Worm (Caenorhabditis elegans): ENCODE measurements around the gene ins-32.

ins-32 gene

ce11 chrII:3793336-3793735, 9.8 kb downstream of the ins-32 start, which contains the start of gene fbxb-99:
Gene fbxb-99, minus strand, starts transcription at chrII:3793436.
- TF ChIP-seq ztf-23 (GFP tag; IDR thresholded peaks at IDR 0.05): no peak
- no peak for TF ChIP-seq klf-2 (GFP tag; conservative IDR thresholded peaks at IDR 0.05)
- no peak for TF ChIP-seq T22C8.4 (GFP tag; IDR thresholded peaks at IDR 0.05)
- no peak for TF ChIP-seq med-1 (GFP tag; optimal IDR thresholded peaks at IDR 0.05; ENCODE audit: insufficient read depth)
- no peak for TF ChIP-seq tab-1 (GFP tag; IDR thresholded peaks at IDR 0.05)
- no peak for TF ChIP-seq ref-1 (GFP tag; conservative IDR thresholded peaks at IDR 0.05)
- no peak for TF ChIP-seq ztf-29 (GFP tag; IDR thresholded peaks at IDR 0.05)
- TF ChIP-seq flt-1 (GFP tag; IDR thresholded peaks at IDR 0.05): no peak
- no peak for TF ChIP-seq cog-1 (tag; optimal IDR thresholded peaks at IDR 0.05)

ce11 chrII:3788356-3788962, 14.7 kb downstream of the ins-32 start:
- TF ChIP-seq klf-2 (GFP tag; conservative IDR thresholded peaks at IDR 0.05) (no peak), cog-1 (tag; optimal IDR thresholded peaks at IDR 0.05) (no peak), flt-1 (GFP tag; IDR thresholded peaks at IDR 0.05) (no peak), tab-1 (GFP tag; IDR thresholded peaks at IDR 0.05) (no peak), ztf-23 (GFP tag; IDR thresholded peaks at IDR 0.05) (no peak), T22C8.4 (GFP tag; IDR thresholded peaks at IDR 0.05) (no peak), ztf-29 (GFP tag; IDR thresholded peaks at IDR 0.05) (no peak), med-1 (GFP tag; optimal IDR thresholded peaks at IDR 0.05; ENCODE audit: insufficient read depth) (no peak), ref-1 (GFP tag; conservative IDR thresholded peaks at IDR 0.05) (no peak)

DNA sequence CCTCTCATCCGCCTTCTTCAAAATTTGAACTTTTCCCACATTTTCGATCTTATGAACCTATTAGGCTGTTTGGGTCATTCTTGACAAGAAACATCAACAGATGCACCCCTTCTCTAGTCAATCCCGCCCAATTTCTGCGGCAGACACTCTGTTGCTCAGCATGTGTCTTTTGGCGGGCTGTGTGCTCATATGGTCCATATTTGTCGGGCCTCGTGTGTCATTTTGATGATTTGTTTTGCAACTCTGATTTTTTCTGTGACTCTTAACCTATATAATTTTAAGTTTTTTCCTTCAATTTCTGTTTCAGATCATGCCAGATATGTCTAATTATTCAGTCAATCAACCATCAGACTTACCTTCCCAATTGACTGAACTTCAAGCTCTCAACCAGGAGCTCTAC, 16.0 kb downstream of the ins-32 start, which contains the start of gene T24E12.13:
T24E12.13 (plus strand) TSS at position 301 of the 400 bp plus-strand sequence.
- TF ChIP-seq ztf-23 (GFP tag; IDR thresholded peaks at IDR 0.05) (no peak), cog-1 (tag; optimal IDR thresholded peaks at IDR 0.05) (no peak), tab-1 (GFP tag; IDR thresholded peaks at IDR 0.05) (no peak), klf-2 (GFP tag; conservative IDR thresholded peaks at IDR 0.05) (no peak), ztf-29 (GFP tag; IDR thresholded peaks at IDR 0.05) (no peak)

DNA sequence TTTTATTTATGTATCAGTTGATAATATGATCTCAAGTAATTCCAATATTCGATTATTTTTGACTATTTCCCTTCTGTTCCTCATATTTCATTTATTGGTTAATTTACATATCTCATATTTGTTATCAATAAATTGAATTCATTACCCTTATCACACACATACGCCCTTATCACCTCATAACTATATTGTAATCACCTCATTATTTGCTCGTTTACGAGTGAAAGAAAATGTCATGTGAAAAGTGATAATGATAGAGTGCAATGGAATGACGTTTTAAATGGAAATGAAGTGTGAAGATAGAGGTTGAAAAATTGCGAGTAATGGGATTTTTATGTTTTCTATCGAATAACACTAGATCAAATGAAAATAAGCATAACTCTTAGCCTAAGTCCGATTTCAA, 16.6 kb downstream of the ins-32 start:
- TF ChIP-seq med-1 (GFP tag; optimal IDR thresholded peaks at IDR 0.05; ENCODE audit: insufficient read depth) (no peak), ref-1 (GFP tag; conservative IDR thresholded peaks at IDR 0.05) (no peak), tab-1 (GFP tag; IDR thresholded peaks at IDR 0.05) (no peak), klf-2 (GFP tag; conservative IDR thresholded peaks at IDR 0.05) (no peak), T22C8.4 (GFP tag; IDR thresholded peaks at IDR 0.05) (no peak), ztf-23 (GFP tag; IDR thresholded peaks at IDR 0.05) (no peak), flt-1 (GFP tag; IDR thresholded peaks at IDR 0.05) (no peak), cog-1 (tag; optimal IDR thresholded peaks at IDR 0.05) (no peak), ztf-29 (GFP tag; IDR thresholded peaks at IDR 0.05) (no peak)

DNA sequence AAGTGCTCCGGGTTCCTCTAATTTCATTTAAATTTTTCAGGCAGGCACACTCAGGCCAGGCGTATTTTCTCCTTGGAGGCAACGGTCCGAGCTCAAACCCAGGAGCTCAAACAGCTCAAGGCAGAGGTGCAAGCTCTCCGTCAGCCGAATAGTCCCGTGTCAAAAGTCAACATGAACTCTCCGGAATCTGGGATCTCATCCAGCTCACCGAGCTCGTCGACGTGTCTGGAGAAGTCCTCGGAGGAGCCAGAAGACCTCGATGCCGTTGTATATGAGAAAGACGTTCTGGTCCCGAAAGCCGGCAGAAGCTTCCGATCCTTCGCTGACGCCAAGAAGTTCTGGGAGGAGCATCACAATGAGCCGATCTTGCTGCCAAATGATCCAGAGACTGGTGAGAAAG, 17.4 kb downstream of the ins-32 start:
- TF ChIP-seq med-1 (GFP tag; optimal IDR thresholded peaks at IDR 0.05; ENCODE audit: insufficient read depth): no peak
- no peak for TF ChIP-seq tab-1 (GFP tag; IDR thresholded peaks at IDR 0.05)
- no peak for TF ChIP-seq klf-2 (GFP tag; conservative IDR thresholded peaks at IDR 0.05)
- no peak for TF ChIP-seq ref-1 (GFP tag; conservative IDR thresholded peaks at IDR 0.05)

- no peak for TF ChIP-seq med-1 (GFP tag; optimal IDR thresholded peaks at IDR 0.05; ENCODE audit: insufficient read depth)
- TF ChIP-seq ztf-29 (GFP tag; IDR thresholded peaks at IDR 0.05): no peak
- no peak for TF ChIP-seq cog-1 (tag; optimal IDR thresholded peaks at IDR 0.05)
- no peak for TF ChIP-seq flt-1 (GFP tag; IDR thresholded peaks at IDR 0.05)
- no peak for TF ChIP-seq klf-2 (GFP tag; conservative IDR thresholded peaks at IDR 0.05)
- TF ChIP-seq tab-1 (GFP tag; IDR thresholded peaks at IDR 0.05): no peak
- no peak for TF ChIP-seq T22C8.4 (GFP tag; IDR thresholded peaks at IDR 0.05)
- no peak for TF ChIP-seq ref-1 (GFP tag; conservative IDR thresholded peaks at IDR 0.05)
- no peak for TF ChIP-seq ztf-23 (GFP tag; IDR thresholded peaks at IDR 0.05)
Observed at ce11 chrII:3785257-3785656, 17.9 kb downstream of the ins-32 start, which contains the start of gene T24E12.1. Gene T24E12.1, plus strand, starts transcription at chrII:3785557.

DNA sequence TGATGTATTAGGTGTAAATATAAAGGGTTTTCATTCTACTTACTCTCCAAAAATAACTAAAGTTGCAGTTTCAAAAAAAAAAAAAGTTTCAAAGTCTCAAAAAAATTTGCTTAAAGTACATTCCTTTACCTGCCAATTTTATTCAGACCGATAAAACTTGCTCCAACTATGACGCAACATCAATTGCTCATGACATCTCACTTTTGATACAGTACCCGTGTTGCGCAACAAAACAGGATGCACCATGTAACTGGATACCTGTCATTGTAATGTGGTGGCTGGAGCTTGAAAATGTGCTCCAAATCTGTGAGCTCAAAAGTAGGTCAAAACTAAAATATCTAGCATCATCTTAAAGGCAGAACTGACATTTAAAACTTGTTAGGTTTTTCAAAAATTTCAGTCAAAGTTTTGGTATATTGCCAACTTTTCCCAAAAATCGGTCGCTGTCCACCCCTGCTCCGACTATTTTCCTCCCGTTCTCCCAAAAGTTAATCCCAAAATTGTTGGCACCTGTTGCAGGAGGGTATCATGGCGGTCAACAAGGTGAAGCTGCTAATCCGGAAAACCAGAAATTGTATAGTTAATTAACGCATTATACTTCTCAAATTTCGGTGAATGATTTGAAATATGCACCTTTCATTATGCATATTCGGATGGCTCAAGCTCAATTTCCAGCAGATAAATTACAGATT, 20.7 kb downstream of the ins-32 start, which contains the start of gene T24E12.2:
T24E12.2 (plus strand) TSS at position 642 of the 692 bp plus-strand sequence.
- TF ChIP-seq ztf-29 (GFP tag; IDR thresholded peaks at IDR 0.05): no peak
- TF ChIP-seq flt-1 (GFP tag; IDR thresholded peaks at IDR 0.05): no peak
- TF ChIP-seq med-1 (GFP tag; optimal IDR thresholded peaks at IDR 0.05; ENCODE audit: insufficient read depth): no peak
- TF ChIP-seq klf-2 (GFP tag; conservative IDR thresholded peaks at IDR 0.05): no peak
- TF ChIP-seq ztf-23 (GFP tag; IDR thresholded peaks at IDR 0.05): no peak
- no peak for TF ChIP-seq cog-1 (tag; optimal IDR thresholded peaks at IDR 0.05)
- no peak for TF ChIP-seq ref-1 (GFP tag; conservative IDR thresholded peaks at IDR 0.05)
- no peak for TF ChIP-seq T22C8.4 (GFP tag; IDR thresholded peaks at IDR 0.05)
- TF ChIP-seq tab-1 (GFP tag; IDR thresholded peaks at IDR 0.05): no peak

DNA sequence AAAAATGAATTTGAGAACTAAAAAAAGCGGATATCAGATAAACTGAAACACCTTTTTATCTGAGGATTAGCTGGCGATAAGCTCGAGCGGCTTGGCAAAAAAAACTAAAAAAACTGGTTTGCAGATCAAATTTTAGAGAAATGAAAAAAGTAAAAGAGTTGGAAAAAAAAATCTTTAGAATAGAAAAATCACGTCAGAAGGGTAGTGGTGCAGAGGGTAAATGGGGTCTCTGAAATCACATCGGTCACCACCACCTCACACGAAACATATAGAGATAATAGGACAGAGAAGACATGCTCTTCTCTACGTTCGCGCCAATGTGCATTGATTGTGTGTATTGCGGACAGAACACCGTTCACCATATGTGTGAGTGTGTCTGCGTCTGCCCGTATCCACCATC, 21.9 kb downstream of the ins-32 start:
- TF ChIP-seq tab-1 (GFP tag; IDR thresholded peaks at IDR 0.05) (no peak), cog-1 (tag; optimal IDR thresholded peaks at IDR 0.05) (no peak), flt-1 (GFP tag; IDR thresholded peaks at IDR 0.05) (no peak), ztf-23 (GFP tag; IDR thresholded peaks at IDR 0.05) (no peak), ztf-29 (GFP tag; IDR thresholded peaks at IDR 0.05) (no peak), klf-2 (GFP tag; conservative IDR thresholded peaks at IDR 0.05) (no peak), med-1 (GFP tag; optimal IDR thresholded peaks at IDR 0.05; ENCODE audit: insufficient read depth) (no peak), ref-1 (GFP tag; conservative IDR thresholded peaks at IDR 0.05) (no peak), T22C8.4 (GFP tag; IDR thresholded peaks at IDR 0.05) (no peak)

DNA sequence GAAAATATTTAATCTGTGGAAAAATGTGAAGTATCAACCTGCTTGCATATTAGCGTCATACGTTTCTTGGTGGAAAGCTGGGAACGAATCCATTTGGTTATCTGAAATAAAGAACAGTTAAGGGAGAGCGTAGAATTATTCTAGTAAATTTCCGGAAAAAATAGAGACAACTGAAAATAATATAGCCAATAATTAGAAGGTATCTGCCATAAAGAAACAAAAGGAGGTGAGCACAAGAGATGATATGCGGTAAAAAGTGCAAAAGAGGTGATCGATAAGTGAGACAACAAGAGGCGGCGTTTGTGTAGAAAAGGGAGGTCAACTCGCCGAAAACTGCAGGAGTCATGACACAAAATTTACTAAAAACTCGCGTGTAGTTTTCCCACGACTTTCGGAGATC, 23.7 kb downstream of the ins-32 start, which contains the start of gene T24E12.11:
T24E12.11 (minus strand) TSS at position 101 of the 400 bp plus-strand sequence.
- no peak for TF ChIP-seq cog-1 (tag; optimal IDR thresholded peaks at IDR 0.05)
- no peak for TF ChIP-seq tab-1 (GFP tag; IDR thresholded peaks at IDR 0.05)
- no peak for TF ChIP-seq ztf-23 (GFP tag; IDR thresholded peaks at IDR 0.05)
- TF ChIP-seq flt-1 (GFP tag; IDR thresholded peaks at IDR 0.05): no peak
- TF ChIP-seq T22C8.4 (GFP tag; IDR thresholded peaks at IDR 0.05): no peak
- no peak for TF ChIP-seq ref-1 (GFP tag; conservative IDR thresholded peaks at IDR 0.05)
- TF ChIP-seq ztf-29 (GFP tag; IDR thresholded peaks at IDR 0.05): no peak
- TF ChIP-seq med-1 (GFP tag; optimal IDR thresholded peaks at IDR 0.05; ENCODE audit: insufficient read depth): no peak
